Worm (Caenorhabditis elegans) whole organism, L4 larva: ENCODE data around the gene fbxc-25.

Experiments used
- ama-1 ChIP-seq: fragments of 150-350 bp; optimal IDR thresholded peaks from 2 replicates; lab custom pipeline; 2014; ENCODE audit warnings: inconsistent platforms, mixed read lengths
- ceh-20 ChIP-seq: fragments of 200-800 bp; sonication (Bioruptor generic); IDR thresholded peaks from 2 replicates; pipeline ENCODE4 v1.3.6; 2022; ENCODE audit warnings: missing genetic modification reagents, missing genetic modification characterization, missing compliant biosample characterization
- ctbp-1 ChIP-seq: fragments of 200-800 bp; sonication (Bioruptor generic); IDR thresholded peaks from 2 replicates; pipeline ENCODE4 v1.3.6; 2022; ENCODE audit warnings: missing genetic modification reagents, missing genetic modification characterization, missing compliant biosample characterization
- lsy-2 ChIP-seq, 2 experiments: fragments of 150-350 bp in 1 of 2; sonication (generic microtip) in 1 of 2; optimal IDR thresholded peaks; 2 replicates each; lab custom pipeline; 2014 to 2017; ENCODE audit warnings: missing biosample characterization in 2 of 2, missing genetic modification characterization in 2 of 2
- nhr-28 ChIP-seq: fragments of 150-350 bp; optimal IDR thresholded peaks from 2 replicates; lab custom pipeline; 2014; ENCODE audit warnings: missing biosample characterization, missing genetic modification characterization
- unc-62 ChIP-seq, 3 experiments: fragments of 150-350 bp in 1 of 3; sonication (generic microtip); optimal IDR thresholded peaks in 2 of 3; peaks in 1 of 3; 1 replicate in 1 of 3; 2 replicates in 2 of 3; lab custom pipeline; 2014 to 2017; ENCODE audit warnings: missing biosample characterization in 3 of 3, missing genetic modification characterization in 3 of 3, missing genetic modification reagents in 3 of 3, missing genotype in 1 of 3
- zfp-3 ChIP-seq: fragments of 200-800 bp; sonication (Bioruptor generic); conservative IDR thresholded peaks from 2 replicates; pipeline ENCODE4 v1.3.6; 2022; ENCODE audit warnings: missing genetic modification reagents, missing genetic modification characterization, missing compliant biosample characterization

- TF ChIP-seq ama-1 (no peak), lsy-2 (tag; optimal IDR thresholded peaks at IDR 0.05; lab: Kevin White, UChicago) (no peak), ceh-20 (GFP tag; lab: Robert Waterston, UW) (no peak), nhr-28 (tag; lab: Kevin White, UChicago) (no peak), unc-62 (GFP tag; optimal IDR thresholded peaks at IDR 0.05 in 1 of 2; lab: Kevin White, UChicago) (no peak), unc-62 (tag; optimal IDR thresholded peaks at IDR 0.05; lab: Kevin White, UChicago) (no peak), ctbp-1 (GFP tag; lab: Robert Waterston, UW) (no peak), zfp-3 (GFP tag; lab: Robert Waterston, UW) (no peak)
Measured at ce11 chrII:2341515-2341914, 45.5 kb upstream of the fbxc-25 start, which contains the start of gene enri-1.
